Worm (Caenorhabditis elegans): ENCODE measurements around the gene gbh-2.

- TF ChIP-seq ceh-82 (tag; optimal IDR thresholded peaks at IDR 0.05) (no peak), nhr-25 (tag; optimal IDR thresholded peaks at IDR 0.05) (no peak)
Measured at ce11 chrII:8441519-8441918, 44.2 kb upstream of the gbh-2 start.

All from whole organism, L3 larva.